Worm (Caenorhabditis elegans) whole organism, young adult: ENCODE results near the gene fbxb-81.

ENCODE experiments used
- B0035.1 ChIP-seq: sonication (generic microtip); optimal IDR thresholded peaks from 2 replicates; lab custom pipeline; 2016; ENCODE audit warnings: missing genetic modification characterization, mild to moderate bottlenecking, missing compliant biosample characterization, missing genotype, missing genetic modification reagents
- Y79H2A.3 ChIP-seq: fragments of 200-800 bp; sonication (Bioruptor generic); conservative IDR thresholded peaks from 2 replicates; pipeline ENCODE4 v1.3.6; 2022; ENCODE audit warnings: missing genetic modification reagents, missing genetic modification characterization, missing compliant biosample characterization
- bed-2 ChIP-seq: fragments of 200-800 bp; sonication (Bioruptor generic); IDR thresholded peaks from 2 replicates; pipeline ENCODE4 v1.3.6; 2022; ENCODE audit warnings: missing genetic modification reagents, missing genetic modification characterization, missing compliant biosample characterization
- dpff-1 ChIP-seq: sonication (generic microtip); optimal IDR thresholded peaks from 2 replicates; lab custom pipeline; 2017; ENCODE audit warnings: mild to moderate bottlenecking, missing genetic modification characterization, missing compliant biosample characterization
- efl-1 ChIP-seq: fragments of 150-350 bp; optimal IDR thresholded peaks from 2 replicates; lab custom pipeline; 2014; ENCODE audit warnings: missing biosample characterization, missing genetic modification reagents, missing genetic modification characterization
- ekl-4 ChIP-seq: fragments of 200-800 bp; sonication (Bioruptor generic); IDR thresholded peaks from 2 replicates; pipeline ENCODE4 v1.3.6; 2022; ENCODE audit warnings: missing genetic modification reagents, missing genetic modification characterization, missing compliant biosample characterization
- nhr-120 ChIP-seq: fragments of 200-800 bp; sonication (Bioruptor generic); IDR thresholded peaks from 2 replicates; pipeline ENCODE4 v1.3.6; 2022; ENCODE audit warnings: missing genetic modification characterization, missing compliant biosample characterization
- repo-1 ChIP-seq: sonication (generic microtip); optimal IDR thresholded peaks from 2 replicates; lab custom pipeline; 2017; ENCODE audit warnings: mild to moderate bottlenecking, missing genetic modification characterization, missing compliant biosample characterization
- snpc-3.4 ChIP-seq: sonication (generic microtip); optimal IDR thresholded peaks from 2 replicates; lab custom pipeline; 2017; ENCODE audit warnings: missing genetic modification characterization, mild to moderate bottlenecking, missing compliant biosample characterization, antibody characterized with exemption, moderate library complexity, missing genotype, missing genetic modification reagents
- snpc-4 ChIP-seq, 5 experiments: fragments of 150-350 bp in 1 of 5; sonication (generic microtip) in 4 of 5; optimal IDR thresholded peaks; 2 replicates each; lab custom pipeline; 2014 to 2018; ENCODE audit warnings: missing genetic modification characterization in 5 of 5, missing biosample characterization in 3 of 5, antibody characterized with exemption in 2 of 5, mild to moderate bottlenecking in 2 of 5, missing compliant biosample characterization in 2 of 5, missing genotype in 2 of 5, moderate library complexity in 2 of 5, missing genetic modification reagents in 1 of 5
- unc-130 ChIP-seq: sonication (generic microtip); optimal IDR thresholded peaks from 2 replicates; lab custom pipeline; 2016; ENCODE audit warnings: missing genetic modification reagents, missing genetic modification characterization, missing compliant biosample characterization
- xnd-1 ChIP-seq: sonication (generic microtip); optimal IDR thresholded peaks from 2 replicates; lab custom pipeline; 2016; ENCODE audit warnings: missing genotype, missing genetic modification reagents, missing genetic modification characterization, missing compliant biosample characterization
- zfh-2 ChIP-seq: fragments of 200-800 bp; sonication (Bioruptor generic); conservative IDR thresholded peaks from 2 replicates; pipeline ENCODE4 v1.3.6; 2022; ENCODE audit warnings: missing genetic modification reagents, missing genetic modification characterization, missing compliant biosample characterization

DNA sequence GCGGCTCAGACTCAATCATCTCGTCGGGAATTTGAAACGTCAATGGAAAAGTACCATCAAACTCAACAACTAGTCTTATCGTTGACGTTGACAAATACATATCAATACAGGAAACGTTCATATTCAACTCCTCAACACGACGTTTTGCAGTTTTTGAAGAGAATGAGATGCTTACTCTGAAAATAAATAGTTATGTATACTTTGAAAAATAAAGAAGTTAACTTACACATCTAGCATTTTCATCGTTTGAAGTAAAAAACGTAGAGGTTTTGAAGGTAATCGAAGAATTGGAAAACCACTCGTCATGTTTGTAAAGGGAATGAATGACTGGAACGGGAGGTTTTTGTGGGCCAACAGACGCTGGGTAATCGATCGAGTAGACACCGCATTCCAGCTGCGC lies at the start of gene fbxb-81:
- TF ChIP-seq dpff-1 (tag; lab: Kevin White, UChicago) (no peak), B0035.1 (tag; lab: Kevin White, UChicago) (no peak), snpc-4 (GFP tag; optimal IDR thresholded peaks at IDR 0.05; lab: Kevin White, UChicago) (no peak), snpc-4 (tag; optimal IDR thresholded peaks at IDR 0.05; lab: Kevin White, UChicago) (no peak), unc-130 (GFP tag; lab: Kevin White, UChicago) (no peak), xnd-1 (tag; lab: Kevin White, UChicago) (no peak), zfh-2 (GFP tag; lab: Robert Waterston, UW) (no peak), bed-2 (GFP tag; lab: Robert Waterston, UW) (no peak), ekl-4 (GFP tag; lab: Robert Waterston, UW) (no peak), Y79H2A.3 (GFP tag; lab: Robert Waterston, UW) (no peak), repo-1 (tag; lab: Kevin White, UChicago) (no peak), nhr-120 (no peak), efl-1 (GFP tag; lab: Kevin White, UChicago) (no peak), snpc-3.4 (tag; lab: Kevin White, UChicago) (no peak)
